Worm (Caenorhabditis elegans): ENCODE results near the gene sri-32.
"Not testable (repeated sequence)": the region's sequence is repeated elsewhere in the genome, so short reads cannot be mapped to it uniquely, and the experiment has no call there.

The sri-32 gene

ce11 chrII:3154383-3154782 lies at the start of gene sri-32:
Gene sri-32 (minus strand): TSS chrII:3154483.
- no peak for TF ChIP-seq unc-39 (tag; optimal IDR thresholded peaks at IDR 0.05)

- TF ChIP-seq ceh-82 (tag; optimal IDR thresholded peaks at IDR 0.05), result no peak
- TF ChIP-seq sea-2 (GFP tag; optimal IDR thresholded peaks at IDR 0.05), result no peak
- no peak for TF ChIP-seq ztf-11 (tag; optimal IDR thresholded peaks at IDR 0.05)
- no peak for TF ChIP-seq nhr-12 (tag; optimal IDR thresholded peaks at IDR 0.05)
- no peak for TF ChIP-seq nhr-76 (tag; optimal IDR thresholded peaks at IDR 0.05)
- TF ChIP-seq jun-1 (tag; optimal IDR thresholded peaks at IDR 0.05), result no peak
Observed at ce11 chrII:3203415-3203814, 49.1 kb upstream of the sri-32 start, which contains the start of gene sri-50. Gene sri-50 (plus strand): TSS chrII:3203715.

ce11 chrII:3202519-3202918 lies 48.2 kb upstream of the sri-32 start, which contains the start of gene sri-53:
Gene sri-53 (minus strand): TSS chrII:3202619.
- TF ChIP-seq ZK546.5 (tag; optimal IDR thresholded peaks at IDR 0.05) (no peak), nhr-67 (tag; optimal IDR thresholded peaks at IDR 0.05) (no peak), unc-62 (GFP tag; optimal IDR thresholded peaks at IDR 0.05) (no peak), nhr-11 (tag; optimal IDR thresholded peaks at IDR 0.05) (no peak)

ce11 chrII:3201242-3201641 lies 47.0 kb upstream of the sri-32 start, which contains the start of gene sri-48:
Gene sri-48 (minus strand): TSS chrII:3201342.
- not testable (repeated sequence) for TF ChIP-seq R02D3.7 (tag; optimal IDR thresholded peaks at IDR 0.05); nfya-1 (tag; optimal IDR thresholded peaks at IDR 0.05; ENCODE audit: insufficient read depth); ceh-9 (tag; optimal IDR thresholded peaks at IDR 0.05)

ce11 chrII:3198998-3199397 lies 44.7 kb upstream of the sri-32 start, which contains the start of gene sri-51:
Gene sri-51 (minus strand): TSS chrII:3199098.
- TF ChIP-seq nhr-76 (tag; optimal IDR thresholded peaks at IDR 0.05), result no peak
- TF ChIP-seq nfya-1 (tag; optimal IDR thresholded peaks at IDR 0.05; ENCODE audit: insufficient read depth), result no peak
- TF ChIP-seq nhr-28 (tag; optimal IDR thresholded peaks at IDR 0.05), result no peak
- no peak for TF ChIP-seq fos-1 (tag; optimal IDR thresholded peaks at IDR 0.05)
- no peak for TF ChIP-seq lsy-12 (tag; optimal IDR thresholded peaks at IDR 0.05)
- no peak for TF ChIP-seq elt-2 (tag; optimal IDR thresholded peaks at IDR 0.05)
- TF ChIP-seq skn-1 (tag; optimal IDR thresholded peaks at IDR 0.05), result no peak
- TF ChIP-seq ztf-11 (tag; optimal IDR thresholded peaks at IDR 0.05), result no peak
- no peak for TF ChIP-seq nhr-11 (tag; optimal IDR thresholded peaks at IDR 0.05)

- no peak for TF ChIP-seq lin-15B (tag; optimal IDR thresholded peaks at IDR 0.05)
- TF ChIP-seq pqm-1 (tag; optimal IDR thresholded peaks at IDR 0.05), result no peak
- no peak for TF ChIP-seq egl-27 (tag; optimal IDR thresholded peaks at IDR 0.05)
- no peak for TF ChIP-seq elt-1 (tag; optimal IDR thresholded peaks at IDR 0.05)
- TF ChIP-seq nhr-25 (tag; optimal IDR thresholded peaks at IDR 0.05), result no peak
- no peak for TF ChIP-seq nhr-76 (tag; optimal IDR thresholded peaks at IDR 0.05)
- TF ChIP-seq fos-1 (tag; optimal IDR thresholded peaks at IDR 0.05), result no peak
- no peak for TF ChIP-seq mdl-1 (tag; optimal IDR thresholded peaks at IDR 0.05)
- TF ChIP-seq ztf-4 (tag; optimal IDR thresholded peaks at IDR 0.05), result no peak
- no peak for TF ChIP-seq eor-1 (tag; optimal IDR thresholded peaks at IDR 0.05)
- no peak for TF ChIP-seq pha-4 (tag; optimal IDR thresholded peaks at IDR 0.05)
- TF ChIP-seq unc-39 (tag; optimal IDR thresholded peaks at IDR 0.05), result no peak
- TF ChIP-seq skn-1 (tag; optimal IDR thresholded peaks at IDR 0.05), result no peak
Observed at ce11 chrII:3196966-3197365, 42.7 kb upstream of the sri-32 start, which contains the start of gene gcy-15. Gene gcy-15 (minus strand): TSS chrII:3197066.

ce11 chrII:3195739-3196138 lies 41.5 kb upstream of the sri-32 start:
- TF ChIP-seq nhr-11 (tag; optimal IDR thresholded peaks at IDR 0.05) (no peak), egl-27 (tag; optimal IDR thresholded peaks at IDR 0.05) (no peak), ceh-9 (tag; optimal IDR thresholded peaks at IDR 0.05) (no peak), fkh-10 (GFP tag; optimal IDR thresholded peaks at IDR 0.05) (no peak), snpc-4 (tag; optimal IDR thresholded peaks at IDR 0.05) (no peak), lin-15B (tag; optimal IDR thresholded peaks at IDR 0.05) (no peak), nfya-1 (tag; optimal IDR thresholded peaks at IDR 0.05; ENCODE audit: insufficient read depth) (no peak), nhr-23 (tag; optimal IDR thresholded peaks at IDR 0.05) (no peak)

Measured in whole organism, L3 larva.